Worm (Caenorhabditis elegans): Measurements from ENCODE around the gene puf-3.
A peak's percentile ranks its signal among the peaks of the same experiment; 100 is the strongest.
"Not testable (repeated sequence)": the region's sequence is repeated elsewhere in the genome, so short reads cannot be mapped to it uniquely, and the experiment has no call there.

puf-3 gene

ce11 chrIV:13505662-13506061 is 6.3 kb downstream of the puf-3 start, which contains the start of gene nlp-17:
Gene nlp-17, minus strand, starts transcription at chrIV:13505762.
- no peak for TF ChIP-seq mdl-1 (tag; optimal IDR thresholded peaks at IDR 0.05)
- no peak for TF ChIP-seq nhr-76 (tag; optimal IDR thresholded peaks at IDR 0.05)
- no peak for TF ChIP-seq ctbp-1 (GFP tag; IDR thresholded peaks at IDR 0.05)
- TF ChIP-seq aly-2 (tag; optimal IDR thresholded peaks at IDR 0.05) = no peak
- TF ChIP-seq mxl-3 (GFP tag; optimal IDR thresholded peaks at IDR 0.05) = no peak
- no peak for TF ChIP-seq F10B5.3 (tag; optimal IDR thresholded peaks at IDR 0.05)
- no peak for TF ChIP-seq nhr-41 (GFP tag; IDR thresholded peaks at IDR 0.05)
- TF ChIP-seq zag-1 (tag; optimal IDR thresholded peaks at IDR 0.05) = no peak
- no peak for TF ChIP-seq ceh-44 (GFP tag; IDR thresholded peaks at IDR 0.05)
- TF ChIP-seq lir-3 (tag; optimal IDR thresholded peaks at IDR 0.05) = no peak
- TF ChIP-seq dmd-6 (GFP tag; IDR thresholded peaks at IDR 0.05) = no peak
- TF ChIP-seq daf-19 (GFP tag; conservative IDR thresholded peaks at IDR 0.05) = no peak
- TF ChIP-seq dmd-9 (GFP tag; IDR thresholded peaks at IDR 0.05) = no peak
- TF ChIP-seq mep-1 (tag; optimal IDR thresholded peaks at IDR 0.05) = no peak
- TF ChIP-seq vab-7 (GFP tag; IDR thresholded peaks at IDR 0.05) = no peak

ce11 chrIV:13505144-13505543 is 6.8 kb downstream of the puf-3 start, which contains the start of gene seld-1:
Gene seld-1, plus strand, starts transcription at chrIV:13505444.
- no peak for TF ChIP-seq arid-1 (GFP tag; conservative IDR thresholded peaks at IDR 0.05)
- no peak for TF ChIP-seq aha-1 (tag)
- TF ChIP-seq unc-62 (GFP tag; optimal IDR thresholded peaks at IDR 0.05 in 1 of 2) = peak in 1 of 2 experiments; percentile 47
- TF ChIP-seq unc-62 (tag; optimal IDR thresholded peaks at IDR 0.05) = no peak
- TF ChIP-seq gei-8 (GFP tag; optimal IDR thresholded peaks at IDR 0.05) = no peak
- TF ChIP-seq ZK337.2 (GFP tag; IDR thresholded peaks at IDR 0.05) = no peak
- no peak for TF ChIP-seq D1046.2 (GFP tag; IDR thresholded peaks at IDR 0.05)
- TF ChIP-seq nhr-11 (tag; optimal IDR thresholded peaks at IDR 0.05) = no peak

ce11 chrIV:13504065-13504464 is 7.9 kb downstream of the puf-3 start:
- TF ChIP-seq pha-4 (GFP tag; IDR thresholded peaks at IDR 0.05) (peak; percentile 36; the same call in 1 of the 2 replicates), snpc-1.2 (GFP tag; IDR thresholded peaks at IDR 0.05) (peak; percentile 47; the same call in 1 of the 2 replicates), lim-7 (GFP tag; IDR thresholded peaks at IDR 0.05) (0 out of 2 replicates have a peak, but pooled peaks have one; percentile 30), lin-38 (GFP tag; IDR thresholded peaks at IDR 0.05) (peak; percentile 56), egl-43 (GFP tag; IDR thresholded peaks at IDR 0.05) (0 out of 2 replicates have a peak, but pooled peaks have one; percentile 10), ctbp-1 (GFP tag; IDR thresholded peaks at IDR 0.05) (0 out of 2 replicates have a peak, but pooled peaks have one; percentile 11)
- TF ChIP-seq pha-4 (tag; optimal IDR thresholded peaks at IDR 0.05) = not testable (repeated sequence)

- TF ChIP-seq unc-130 (GFP tag; optimal IDR thresholded peaks at IDR 0.05) = peak; percentile 36
- peak; percentile 13 for TF ChIP-seq mes-2 (tag; optimal IDR thresholded peaks at IDR 0.05; ENCODE audit: poor library complexity, severe bottlenecking)
These were observed 8.5 kb downstream of the puf-3 start for ce11 chrIV:13503365-13504015.

- no peak for TF ChIP-seq nhr-76 (tag; optimal IDR thresholded peaks at IDR 0.05)
- TF ChIP-seq vab-7 (GFP tag; IDR thresholded peaks at IDR 0.05) = no peak
- no peak for TF ChIP-seq pha-4 (GFP tag; IDR thresholded peaks at IDR 0.05)
- TF ChIP-seq pha-4 (tag; optimal IDR thresholded peaks at IDR 0.05) = peak; percentile 51
- no peak for TF ChIP-seq unc-39 (tag; optimal IDR thresholded peaks at IDR 0.05)
- no peak for TF ChIP-seq daf-16 (GFP tag; optimal IDR thresholded peaks at IDR 0.05)
- TF ChIP-seq daf-16 (tag; optimal IDR thresholded peaks at IDR 0.05) = peak; percentile 57
- peak; percentile 6 for TF ChIP-seq mes-2 (tag; optimal IDR thresholded peaks at IDR 0.05; ENCODE audit: poor library complexity, severe bottlenecking)
These were observed 9.1 kb downstream of the puf-3 start, which contains the start of gene tbc-9 for ce11 chrIV:13502806-13503363. Gene tbc-9, minus strand, starts transcription at chrIV:13502856.
